Fruit fly (Drosophila melanogaster) whole organism, embryonic: ENCODE measurements around the gene Hug.

Source experiments
- Aef1 ChIP-seq: fragments of 200-800 bp; sonication (Bioruptor generic); IDR thresholded peaks from 3 replicates; pipeline ENCODE4 v1.3.6; 2022; ENCODE audit warnings: missing biosample characterization, missing genetic modification characterization
- CG10209 ChIP-seq: fragments of 200-800 bp; sonication (Bioruptor generic); optimal IDR thresholded peaks from 3 replicates; lab custom pipeline; 2017; ENCODE audit warnings: missing biosample characterization, mild to moderate bottlenecking, missing genetic modification characterization, missing genetic modification reagents
- CG10274 ChIP-seq: fragments of 200-800 bp; sonication (Bioruptor generic); optimal IDR thresholded peaks from 3 replicates; lab custom pipeline; 2017; ENCODE audit warnings: missing biosample characterization, mild to moderate bottlenecking, missing genetic modification characterization
- CG10979 ChIP-seq: fragments of 200-800 bp; sonication (Bioruptor generic); optimal IDR thresholded peaks from 2 replicates; lab custom pipeline; 2018; ENCODE audit warnings: missing biosample characterization, mild to moderate bottlenecking, missing genetic modification characterization, moderate library complexity
- CG11398 ChIP-seq: fragments of 200-800 bp; sonication (Bioruptor generic); optimal IDR thresholded peaks from 2 replicates; lab custom pipeline; 2016; ENCODE audit warnings: missing biosample characterization, missing genetic modification characterization
- CG13287 ChIP-seq: fragments of 200-800 bp; sonication (Bioruptor generic); IDR thresholded peaks from 2 replicates; pipeline ENCODE4 v1.3.6; 2022; ENCODE audit warnings: missing biosample characterization, missing genetic modification characterization; ENCODE audit not compliant: partially characterized antibody
- CG1529 ChIP-seq: fragments of 200-800 bp; sonication (Bioruptor generic); optimal IDR thresholded peaks from 3 replicates; lab custom pipeline; 2018; ENCODE audit warnings: missing biosample characterization, missing genetic modification characterization
- CG1602 ChIP-seq: fragments of 200-800 bp; sonication (Bioruptor generic); optimal IDR thresholded peaks from 3 replicates; lab custom pipeline; 2016; ENCODE audit warnings: missing biosample characterization, missing genetic modification characterization
- CG1603 ChIP-seq: fragments of 200-800 bp; sonication (Bioruptor generic); optimal IDR thresholded peaks from 2 replicates; lab custom pipeline; 2019; ENCODE audit warnings: missing biosample characterization, mild to moderate bottlenecking, missing genetic modification characterization, moderate library complexity
- CG18011 ChIP-seq: fragments of 200-800 bp; sonication (Bioruptor generic); optimal IDR thresholded peaks from 2 replicates; lab custom pipeline; 2017; ENCODE audit warnings: missing biosample characterization, missing genetic modification characterization, mild to moderate bottlenecking, moderate library complexity, missing genotype
- CG18619 ChIP-seq: fragments of 200-800 bp; sonication (Bioruptor generic); optimal IDR thresholded peaks from 3 replicates; lab custom pipeline; 2017; ENCODE audit warnings: missing biosample characterization, mild to moderate bottlenecking, missing genetic modification characterization
- CG4282 ChIP-seq: fragments of 200-800 bp; sonication (Bioruptor generic); optimal IDR thresholded peaks from 2 replicates; lab custom pipeline; 2016; ENCODE audit warnings: missing biosample characterization, missing genetic modification characterization
- CG4617 ChIP-seq: fragments of 200-800 bp; sonication (Bioruptor generic); optimal IDR thresholded peaks from 3 replicates; lab custom pipeline; 2016; ENCODE audit warnings: missing biosample characterization, missing genetic modification characterization, borderline replicate concordance
- CG5245 ChIP-seq: fragments of 200-800 bp; sonication (Bioruptor generic); optimal IDR thresholded peaks from 3 replicates; lab custom pipeline; 2016; ENCODE audit warnings: missing biosample characterization, missing genetic modification characterization
- CG6765 ChIP-seq: fragments of 200-800 bp; sonication (Bioruptor generic); optimal IDR thresholded peaks from 3 replicates; lab custom pipeline; 2017; ENCODE audit warnings: missing biosample characterization, mild to moderate bottlenecking, missing genetic modification characterization
- CG7556 ChIP-seq: fragments of 200-800 bp; sonication (Bioruptor generic); optimal IDR thresholded peaks from 2 replicates; lab custom pipeline; 2017; ENCODE audit warnings: missing biosample characterization, mild to moderate bottlenecking, missing genetic modification characterization
- CoRest ChIP-seq: fragments of 200-800 bp; sonication (Bioruptor generic); optimal IDR thresholded peaks from 3 replicates; lab custom pipeline; 2018; ENCODE audit warnings: missing biosample characterization, mild to moderate bottlenecking, missing genetic modification characterization, moderate library complexity
- Dbx ChIP-seq: fragments of 200-800 bp; sonication (Bioruptor generic); IDR thresholded peaks from 3 replicates; pipeline ENCODE4 v1.3.6; 2022; ENCODE audit warnings: missing biosample characterization, missing genetic modification characterization
- Doc2 ChIP-seq: fragments of 200-800 bp; sonication (Bioruptor generic); IDR thresholded peaks from 2 replicates; pipeline ENCODE4 v1.3.6; 2022; ENCODE audit warnings: missing biosample characterization, missing genetic modification characterization
- HLH4C ChIP-seq: fragments of 200-800 bp; sonication (Bioruptor generic); IDR thresholded peaks from 3 replicates; pipeline ENCODE4 v1.3.6; 2022; ENCODE audit warnings: missing biosample characterization, missing genetic modification characterization; ENCODE audit not compliant: partially characterized antibody
- Hand ChIP-seq: fragments of 200-800 bp; sonication (Bioruptor generic); optimal IDR thresholded peaks from 2 replicates; lab custom pipeline; 2017; ENCODE audit warnings: mild to moderate bottlenecking, missing biosample characterization, missing genetic modification reagents, missing genetic modification characterization
- Hr3 ChIP-seq: fragments of 200-800 bp; sonication (Bioruptor generic); optimal IDR thresholded peaks from 3 replicates; lab custom pipeline; 2016; ENCODE audit warnings: missing biosample characterization, missing genetic modification characterization
- Hr51 ChIP-seq, 2 experiments: fragments of 200-800 bp; sonication (Bioruptor generic); optimal IDR thresholded peaks; 2 replicates in 1 of 2; 3 replicates in 1 of 2; lab custom pipeline; 2016 to 2018; ENCODE audit warnings: missing biosample characterization in 2 of 2, missing genetic modification characterization in 2 of 2, mild to moderate bottlenecking in 1 of 2, moderate library complexity in 1 of 2
- Jarid2 ChIP-seq: fragments of 200-800 bp; sonication (Bioruptor generic); optimal IDR thresholded peaks from 3 replicates; lab custom pipeline; 2017; ENCODE audit warnings: mild to moderate bottlenecking, missing biosample characterization, missing genetic modification reagents, missing genetic modification characterization
- Mad ChIP-seq: fragments of 200-800 bp; sonication (Bioruptor generic); optimal IDR thresholded peaks from 2 replicates; lab custom pipeline; 2016; ENCODE audit warnings: missing biosample characterization, missing genetic modification characterization
- Meics ChIP-seq: fragments of 200-800 bp; sonication (Bioruptor generic); optimal IDR thresholded peaks from 2 replicates; lab custom pipeline; 2017; ENCODE audit warnings: missing biosample characterization, mild to moderate bottlenecking, missing genetic modification characterization
- PHDP ChIP-seq: fragments of 200-800 bp; sonication (Bioruptor generic); optimal IDR thresholded peaks from 3 replicates; lab custom pipeline; 2018; ENCODE audit warnings: missing biosample characterization, mild to moderate bottlenecking, missing genetic modification characterization, moderate library complexity
- Rx ChIP-seq: fragments of 200-800 bp; sonication (Bioruptor generic); IDR thresholded peaks from 2 replicates; pipeline ENCODE4 v1.3.6; 2022; ENCODE audit warnings: missing biosample characterization, missing genetic modification characterization
- Sox100B ChIP-seq: fragments of 200-800 bp; sonication (Bioruptor generic); optimal IDR thresholded peaks from 3 replicates; lab custom pipeline; 2018; ENCODE audit warnings: missing biosample characterization, mild to moderate bottlenecking, missing genetic modification characterization
- Sox102F ChIP-seq: fragments of 200-800 bp; sonication (Bioruptor generic); optimal IDR thresholded peaks from 2 replicates; lab custom pipeline; 2018; ENCODE audit warnings: missing biosample characterization, mild to moderate bottlenecking, missing genetic modification characterization, moderate library complexity
- Ssrp ChIP-seq: fragments of 200-800 bp; sonication (Bioruptor generic); optimal IDR thresholded peaks from 2 replicates; lab custom pipeline; 2018; ENCODE audit warnings: missing biosample characterization, mild to moderate bottlenecking, missing genetic modification characterization, moderate library complexity
- amos ChIP-seq: fragments of 200-800 bp; sonication (Bioruptor generic); IDR thresholded peaks from 2 replicates; pipeline ENCODE4 v1.3.6; 2022; ENCODE audit warnings: missing biosample characterization, missing genetic modification characterization; ENCODE audit not compliant: partially characterized antibody
- aop ChIP-seq: fragments of 200-800 bp; sonication (Bioruptor generic); IDR thresholded peaks from 2 replicates; pipeline ENCODE4 v1.3.6; 2022; ENCODE audit warnings: missing biosample characterization, missing genetic modification characterization
- ase ChIP-seq: fragments of 200-800 bp; sonication (Bioruptor generic); IDR thresholded peaks from 3 replicates; pipeline ENCODE4 v1.3.6; 2022; ENCODE audit warnings: missing biosample characterization, missing genetic modification characterization
- cato ChIP-seq: fragments of 200-800 bp; sonication (Bioruptor generic); optimal IDR thresholded peaks from 2 replicates; lab custom pipeline; 2016; ENCODE audit warnings: missing biosample characterization, missing genetic modification characterization, borderline replicate concordance
- cwo ChIP-seq: fragments of 200-800 bp; sonication (Bioruptor generic); optimal IDR thresholded peaks from 3 replicates; lab custom pipeline; 2017; ENCODE audit warnings: missing biosample characterization, missing genetic modification characterization, mild to moderate bottlenecking, moderate library complexity, missing genetic modification reagents
- dmrt11E ChIP-seq: fragments of 200-800 bp; sonication (Bioruptor generic); optimal IDR thresholded peaks from 3 replicates; lab custom pipeline; 2018; ENCODE audit warnings: missing biosample characterization, mild to moderate bottlenecking, missing genetic modification characterization, moderate library complexity
- eve ChIP-seq, 2 experiments: fragments of >200 bp; optimal IDR thresholded peaks; 2 replicates each; lab custom pipeline; 2017; ENCODE audit warnings: missing biosample characterization in 2 of 2, missing genetic modification characterization in 2 of 2
- gem ChIP-seq: fragments of 200-800 bp; sonication (Bioruptor generic); optimal IDR thresholded peaks from 2 replicates; lab custom pipeline; 2019; ENCODE audit warnings: missing biosample characterization, mild to moderate bottlenecking, missing genetic modification characterization, moderate library complexity
- hb ChIP-seq: fragments of 200-800 bp; sonication (Bioruptor generic); IDR thresholded peaks from 3 replicates; pipeline ENCODE4 v1.3.6; 2022; ENCODE audit warnings: missing biosample characterization, missing genetic modification characterization; ENCODE audit not compliant: partially characterized antibody
- inv ChIP-seq: fragments of 200-800 bp; sonication (Bioruptor generic); IDR thresholded peaks from 2 replicates; pipeline ENCODE4 v1.3.6; 2022; ENCODE audit warnings: missing biosample characterization, missing genetic modification characterization; ENCODE audit not compliant: partially characterized antibody
- mld ChIP-seq: fragments of 200-800 bp; sonication (Bioruptor generic); IDR thresholded peaks from 3 replicates; pipeline ENCODE4 v1.3.6; 2022; ENCODE audit warnings: missing biosample characterization, missing genetic modification characterization; ENCODE audit not compliant: partially characterized antibody
- nerfin-2 ChIP-seq: fragments of 200-800 bp; sonication (Bioruptor generic); IDR thresholded peaks from 2 replicates; pipeline ENCODE4 v1.3.6; 2022; ENCODE audit warnings: missing biosample characterization, missing genetic modification characterization; ENCODE audit not compliant: partially characterized antibody
- org-1 ChIP-seq: fragments of 200-800 bp; sonication (Bioruptor generic); optimal IDR thresholded peaks from 2 replicates; lab custom pipeline; 2017; ENCODE audit warnings: missing biosample characterization, missing genetic modification characterization
- shn ChIP-seq: fragments of 200-800 bp; sonication (Bioruptor generic); optimal IDR thresholded peaks from 3 replicates; lab custom pipeline; 2016; ENCODE audit warnings: missing biosample characterization, missing genetic modification characterization
- sima ChIP-seq: fragments of 200-800 bp; sonication (Bioruptor generic); optimal IDR thresholded peaks from 2 replicates; lab custom pipeline; 2016; ENCODE audit warnings: missing biosample characterization, missing genetic modification characterization
- slbo ChIP-seq: fragments of 200-800 bp; sonication (Bioruptor generic); IDR thresholded peaks from 2 replicates; pipeline ENCODE4 v1.3.6; 2022; ENCODE audit warnings: missing biosample characterization, missing genetic modification characterization
- stc ChIP-seq: fragments of 200-800 bp; sonication (Bioruptor generic); IDR thresholded peaks from 2 replicates; pipeline ENCODE4 v1.3.6; 2022; ENCODE audit warnings: missing biosample characterization, missing genetic modification characterization
- stwl ChIP-seq: fragments of 200-800 bp; sonication (Bioruptor generic); optimal IDR thresholded peaks from 3 replicates; lab custom pipeline; 2018; ENCODE audit warnings: missing biosample characterization, mild to moderate bottlenecking, missing genetic modification characterization, moderate library complexity

Gene Hug

DNA sequence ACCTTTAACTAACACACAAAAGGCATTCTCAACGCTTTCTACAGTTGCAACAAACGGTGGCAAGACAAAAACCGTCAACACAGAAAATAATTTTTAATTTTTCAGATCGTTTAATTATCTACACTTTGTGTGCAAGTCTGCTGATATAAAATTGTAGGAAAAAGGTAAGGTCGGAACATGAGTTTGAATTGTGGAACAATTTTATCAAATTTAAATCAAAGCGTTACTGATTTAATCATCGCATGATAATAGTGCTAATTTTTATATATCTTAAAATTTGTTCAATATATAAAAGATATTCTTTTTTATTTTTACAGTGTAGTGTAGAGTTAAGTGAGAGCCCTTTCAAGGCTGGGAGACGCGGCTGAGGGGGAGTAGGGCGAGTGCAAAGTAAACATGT is 17.0 kb downstream of the Hug start (continued):
- TF ChIP-seq CG11398 (GFP tag; lab: Kevin White, UChicago) (no peak), CG18011 (GFP tag; lab: Kevin White, UChicago) (no peak), CG1602 (GFP tag; lab: Kevin White, UChicago) (no peak), Dbx (GFP tag; lab: Robert Waterston, UW) (0 out of 3 replicates have a peak, but pooled peaks have one; percentile 46), Meics (GFP tag; lab: Kevin White, UChicago) (peak; percentile 46), CoRest (peak; percentile 28), aop (no peak), dmrt11E (no peak), CG6765 (GFP tag; lab: Kevin White, UChicago) (peak; percentile 24), stwl (no peak), Rx (GFP tag; lab: Robert Waterston, UW) (no peak), Jarid2 (GFP tag; lab: Kevin White, UChicago) (no peak), stc (no peak), Sox100B (GFP tag; lab: Kevin White, UChicago) (peak; percentile 25), hb (GFP tag; lab: Robert Waterston, UW) (no peak), gem (tag; lab: Kevin White, UChicago) (peak; percentile 59), Mad (no peak), Doc2 (GFP tag; lab: Robert Waterston, UW) (no peak), PHDP (tag; lab: Kevin White, UChicago) (no peak), shn (GFP tag; lab: Kevin White, UChicago) (no peak), CG4617 (GFP tag; lab: Kevin White, UChicago) (no peak), sima (no peak), Ssrp (tag; lab: Kevin White, UChicago) (no peak), HLH4C (GFP tag; lab: Robert Waterston, UW) (no peak), inv (GFP tag; lab: Robert Waterston, UW) (no peak), ase (GFP tag; lab: Robert Waterston, UW) (0 out of 3 replicates have a peak, but pooled peaks have one; percentile 10), Sox102F (GFP tag; lab: Kevin White, UChicago) (peak; percentile 35), CG18619 (GFP tag; lab: Kevin White, UChicago) (peak; percentile 18), CG10209 (GFP tag; lab: Kevin White, UChicago) (peak; percentile 22), Aef1 (GFP tag; lab: Robert Waterston, UW) (no peak), CG7556 (GFP tag; lab: Kevin White, UChicago) (peak; percentile 63), CG4282 (GFP tag; lab: Kevin White, UChicago) (no peak), Hr51 (GFP tag; optimal IDR thresholded peaks at IDR 0.05; lab: Kevin White, UChicago) (peak in 1 of 2 experiments; percentile 51), Hr3 (GFP tag; lab: Kevin White, UChicago) (no peak), CG13287 (GFP tag; lab: Robert Waterston, UW) (no peak), mld (GFP tag; lab: Robert Waterston, UW) (no peak), CG1603 (tag; lab: Kevin White, UChicago) (no peak), CG10979 (tag; lab: Kevin White, UChicago) (no peak), CG1529 (no peak), eve (GFP tag; optimal IDR thresholded peaks at IDR 0.05; lab: Kevin White, UChicago) (peak in 1 of 2 experiments; percentile 15), cwo (GFP tag; lab: Kevin White, UChicago) (peak; percentile 63), CG5245 (GFP tag; lab: Kevin White, UChicago) (no peak), org-1 (GFP tag; lab: Kevin White, UChicago) (peak; percentile 4), slbo (GFP tag; lab: Robert Waterston, UW) (peak; percentile 32; the same call in 1 of the 2 replicates), CG10274 (no peak), cato (GFP tag; lab: Kevin White, UChicago) (no peak), Hand (GFP tag; lab: Kevin White, UChicago) (peak; percentile 33), amos (no peak), nerfin-2 (GFP tag; lab: Robert Waterston, UW) (no peak)
